Worm (Caenorhabditis elegans) whole organism, midembryonic: ENCODE results near the gene str-144.

Experiments used
- T22C8.4 ChIP-seq: fragments of 200-800 bp; sonication (Bioruptor generic); IDR thresholded peaks from 2 replicates; pipeline ENCODE4 v1.3.6; 2022; ENCODE audit warnings: missing genetic modification characterization, missing compliant biosample characterization
- cog-1 ChIP-seq: sonication (generic microtip); optimal IDR thresholded peaks from 2 replicates; lab custom pipeline; 2016; ENCODE audit warnings: missing genetic modification characterization, missing compliant biosample characterization
- flt-1 ChIP-seq: fragments of 200-800 bp; sonication (Bioruptor generic); IDR thresholded peaks from 2 replicates; pipeline ENCODE4 v1.3.6; 2022; ENCODE audit warnings: missing genetic modification characterization, missing compliant biosample characterization
- klf-2 ChIP-seq: fragments of 200-800 bp; sonication (Bioruptor generic); conservative IDR thresholded peaks from 2 replicates; pipeline ENCODE4 v1.3.6; 2022; ENCODE audit warnings: missing genetic modification reagents, missing genetic modification characterization, missing compliant biosample characterization
- med-1 ChIP-seq: sonication (generic microtip); optimal IDR thresholded peaks from 2 replicates; lab custom pipeline; 2017; ENCODE audit warnings: missing genetic modification characterization, mild to moderate bottlenecking, missing compliant biosample characterization, antibody characterized with exemption, missing genetic modification reagents; ENCODE audit not compliant: insufficient read depth
- ref-1 ChIP-seq: fragments of 200-800 bp; sonication (Bioruptor generic); conservative IDR thresholded peaks from 2 replicates; pipeline ENCODE4 v1.3.6; 2022; ENCODE audit warnings: missing genetic modification reagents, missing genetic modification characterization, missing compliant biosample characterization
- tab-1 ChIP-seq: fragments of 200-800 bp; sonication (Bioruptor generic); IDR thresholded peaks from 2 replicates; pipeline ENCODE4 v1.3.6; 2022; ENCODE audit warnings: missing genetic modification characterization, missing compliant biosample characterization
- ztf-23 ChIP-seq: fragments of 200-800 bp; sonication (Bioruptor generic); IDR thresholded peaks from 2 replicates; pipeline ENCODE4 v1.3.6; 2022; ENCODE audit warnings: missing genetic modification reagents, missing genetic modification characterization, missing compliant biosample characterization
- ztf-29 ChIP-seq: fragments of 200-800 bp; sonication (Bioruptor generic); IDR thresholded peaks from 2 replicates; pipeline ENCODE4 v1.3.6; 2022; ENCODE audit warnings: missing genetic modification reagents, missing genetic modification characterization, missing compliant biosample characterization

Gene str-144

DNA sequence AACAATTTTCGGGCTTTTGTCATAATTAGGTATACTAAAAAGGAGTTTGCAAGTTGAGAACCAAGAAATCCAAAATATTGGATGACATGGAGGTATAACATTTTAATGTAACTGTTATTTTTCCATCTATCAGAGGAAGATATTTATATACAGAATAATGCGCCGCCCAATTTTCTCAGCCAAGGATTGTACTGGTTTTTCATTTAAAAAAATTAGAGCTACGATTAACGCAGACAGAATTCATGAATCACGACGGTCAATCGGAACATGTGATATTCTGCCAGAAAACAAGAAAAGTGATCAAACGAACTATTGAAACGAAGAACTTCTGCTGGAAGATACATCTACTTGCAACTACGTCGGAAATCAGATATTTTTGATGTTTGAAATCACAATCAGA, 26.3 kb upstream of the str-144 start, which contains the start of gene str-145:
Gene str-145, minus strand, starts transcription at position 101 of the 400 bp plus-strand sequence.
- no peak for TF ChIP-seq T22C8.4 (GFP tag; lab: Robert Waterston, UW)
- no peak for TF ChIP-seq flt-1 (GFP tag; lab: Robert Waterston, UW)
- TF ChIP-seq cog-1 (tag; lab: Kevin White, UChicago), result no peak
- TF ChIP-seq ztf-29 (GFP tag; lab: Robert Waterston, UW), result no peak
- TF ChIP-seq tab-1, result no peak
- no peak for TF ChIP-seq klf-2 (GFP tag; lab: Robert Waterston, UW)
- TF ChIP-seq ref-1 (GFP tag; lab: Robert Waterston, UW), result no peak
- TF ChIP-seq ztf-23 (GFP tag; lab: Robert Waterston, UW), result no peak
- TF ChIP-seq med-1 (GFP tag; lab: Kevin White, UChicago), result no peak

- TF ChIP-seq med-1 (GFP tag; lab: Kevin White, UChicago) (no peak), tab-1 (no peak), T22C8.4 (GFP tag; lab: Robert Waterston, UW) (no peak), cog-1 (tag; lab: Kevin White, UChicago) (no peak), klf-2 (GFP tag; lab: Robert Waterston, UW) (no peak), ztf-23 (GFP tag; lab: Robert Waterston, UW) (no peak), flt-1 (GFP tag; lab: Robert Waterston, UW) (no peak), ref-1 (GFP tag; lab: Robert Waterston, UW) (no peak), ztf-29 (GFP tag; lab: Robert Waterston, UW) (no peak)
Measured at ce11 chrV:8095378-8095777, 23.4 kb upstream of the str-144 start, which contains the start of gene str-146. TSS of gene str-146 (minus strand) at chrV:8095478.

DNA sequence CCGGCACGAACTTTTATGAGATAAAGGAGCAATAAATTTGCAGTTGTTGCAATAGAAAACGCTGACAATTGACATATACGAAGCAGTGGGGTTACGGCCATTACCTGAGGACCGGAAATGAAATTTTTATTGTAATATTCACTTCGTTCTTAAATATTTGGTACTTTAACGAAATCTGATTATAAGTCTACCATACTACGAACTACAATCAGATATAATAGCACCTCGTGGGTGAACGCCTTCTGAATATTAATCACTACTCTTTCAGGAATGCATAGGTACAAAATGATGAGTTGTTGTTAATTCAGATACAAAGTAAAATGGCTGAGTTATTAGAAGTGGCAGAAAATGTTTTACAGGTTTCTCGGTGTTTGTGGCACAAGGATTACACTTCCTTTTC, 20.4 kb upstream of the str-144 start, which contains the start of gene str-129:
Gene str-129, minus strand, starts transcription at position 101 of the 400 bp plus-strand sequence.
- TF ChIP-seq tab-1 (no peak), klf-2 (GFP tag; lab: Robert Waterston, UW) (no peak), flt-1 (GFP tag; lab: Robert Waterston, UW) (no peak), ref-1 (GFP tag; lab: Robert Waterston, UW) (no peak), T22C8.4 (GFP tag; lab: Robert Waterston, UW) (no peak)

DNA sequence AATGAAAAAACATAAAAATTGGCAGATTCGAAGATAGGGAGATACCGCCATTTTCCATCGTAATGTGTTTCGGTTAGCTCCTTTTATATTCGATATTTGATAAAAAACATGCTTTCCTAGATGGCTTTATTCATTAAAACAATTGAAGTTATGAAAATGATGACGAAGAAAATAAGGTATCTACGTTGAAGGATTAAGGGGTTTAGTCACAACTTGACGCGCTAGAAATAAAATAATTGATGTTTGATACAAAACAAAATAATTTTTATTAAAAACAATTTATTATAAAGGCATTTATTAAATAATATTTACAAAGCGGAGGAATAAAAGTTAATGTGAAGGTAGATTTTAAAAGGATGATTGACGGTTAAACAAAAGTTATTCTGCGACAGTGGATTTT, 18.6 kb upstream of the str-144 start, which contains the start of gene str-130:
Gene str-130, minus strand, starts transcription at position 101 of the 400 bp plus-strand sequence.
- no peak for TF ChIP-seq tab-1
- no peak for TF ChIP-seq ref-1 (GFP tag; lab: Robert Waterston, UW)
- TF ChIP-seq flt-1 (GFP tag; lab: Robert Waterston, UW), result no peak
- no peak for TF ChIP-seq T22C8.4 (GFP tag; lab: Robert Waterston, UW)
- no peak for TF ChIP-seq med-1 (GFP tag; lab: Kevin White, UChicago)
- TF ChIP-seq cog-1 (tag; lab: Kevin White, UChicago), result no peak
- TF ChIP-seq ztf-23 (GFP tag; lab: Robert Waterston, UW), result no peak
- no peak for TF ChIP-seq klf-2 (GFP tag; lab: Robert Waterston, UW)
- no peak for TF ChIP-seq ztf-29 (GFP tag; lab: Robert Waterston, UW)

ce11 chrV:8085141-8085540, 13.2 kb upstream of the str-144 start, which contains the start of gene C09H5.7:
TSS of gene C09H5.7 (minus strand) at chrV:8085241.
- TF ChIP-seq tab-1, result no peak
- no peak for TF ChIP-seq med-1 (GFP tag; lab: Kevin White, UChicago)
- TF ChIP-seq cog-1 (tag; lab: Kevin White, UChicago), result no peak
- TF ChIP-seq ref-1 (GFP tag; lab: Robert Waterston, UW), result no peak

DNA sequence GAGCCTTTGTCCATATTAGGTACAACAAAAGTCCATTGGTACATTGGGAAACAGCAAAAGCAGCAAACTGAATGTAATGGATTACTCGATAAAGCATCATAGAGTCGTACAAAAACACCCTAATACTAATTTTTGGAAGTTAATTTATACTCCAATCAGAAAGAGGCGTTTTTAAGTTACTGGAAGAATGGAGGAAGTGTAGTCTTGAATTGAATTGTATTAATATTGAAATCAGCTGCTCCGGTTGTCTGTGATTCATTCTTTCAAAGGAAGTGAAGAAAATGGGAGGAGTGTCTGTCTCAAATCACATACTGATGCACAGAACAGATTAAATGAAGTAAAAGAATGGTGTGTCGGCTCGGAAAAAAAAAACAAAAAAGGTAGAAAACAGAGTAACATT, 9.6 kb upstream of the str-144 start, which contains the start of gene str-131:
Gene str-131, minus strand, starts transcription at position 101 of the 400 bp plus-strand sequence.
- TF ChIP-seq ztf-29 (GFP tag; lab: Robert Waterston, UW), result no peak
- no peak for TF ChIP-seq med-1 (GFP tag; lab: Kevin White, UChicago)
- no peak for TF ChIP-seq ref-1 (GFP tag; lab: Robert Waterston, UW)
- no peak for TF ChIP-seq cog-1 (tag; lab: Kevin White, UChicago)

ce11 chrV:8079813-8080212, 7.9 kb upstream of the str-144 start:
- TF ChIP-seq ztf-29 (GFP tag; lab: Robert Waterston, UW), result no peak
- TF ChIP-seq klf-2 (GFP tag; lab: Robert Waterston, UW), result no peak
- TF ChIP-seq cog-1 (tag; lab: Kevin White, UChicago), result no peak
- no peak for TF ChIP-seq T22C8.4 (GFP tag; lab: Robert Waterston, UW)
- no peak for TF ChIP-seq ztf-23 (GFP tag; lab: Robert Waterston, UW)
- TF ChIP-seq ref-1 (GFP tag; lab: Robert Waterston, UW), result no peak
- no peak for TF ChIP-seq med-1 (GFP tag; lab: Kevin White, UChicago)
- no peak for TF ChIP-seq flt-1 (GFP tag; lab: Robert Waterston, UW)
- TF ChIP-seq tab-1, result no peak

ce11 chrV:8075712-8076111, 3.8 kb upstream of the str-144 start, which contains the start of gene catp-3:
TSS of gene catp-3 (plus strand) at chrV:8076012.
- TF ChIP-seq ref-1 (GFP tag; lab: Robert Waterston, UW) (no peak), tab-1 (no peak), flt-1 (GFP tag; lab: Robert Waterston, UW) (no peak), ztf-23 (GFP tag; lab: Robert Waterston, UW) (no peak), ztf-29 (GFP tag; lab: Robert Waterston, UW) (no peak), T22C8.4 (GFP tag; lab: Robert Waterston, UW) (no peak), cog-1 (tag; lab: Kevin White, UChicago) (no peak), med-1 (GFP tag; lab: Kevin White, UChicago) (no peak), klf-2 (GFP tag; lab: Robert Waterston, UW) (no peak)

DNA sequence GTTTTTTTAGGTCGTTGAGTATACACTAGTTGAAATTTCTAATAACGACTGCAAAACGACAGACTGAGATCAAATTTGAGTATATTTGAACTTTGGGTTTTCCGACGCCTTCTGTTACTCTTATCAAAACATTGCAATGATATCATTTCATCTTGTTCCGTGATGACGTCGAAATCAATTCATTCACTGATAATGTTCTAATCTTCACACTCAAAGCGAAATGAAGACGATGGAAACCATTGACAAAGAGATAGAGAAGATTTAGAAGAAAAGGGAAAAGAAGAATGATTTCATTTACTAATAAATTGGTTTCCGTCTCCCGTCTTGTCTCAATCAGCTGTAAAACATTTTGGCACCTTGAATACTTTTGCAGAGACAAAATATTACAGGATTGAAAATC, 1.2 kb upstream of the str-144 start:
- TF ChIP-seq klf-2 (GFP tag; lab: Robert Waterston, UW), result no peak
- TF ChIP-seq ztf-29 (GFP tag; lab: Robert Waterston, UW), result no peak
- no peak for TF ChIP-seq cog-1 (tag; lab: Kevin White, UChicago)
- no peak for TF ChIP-seq med-1 (GFP tag; lab: Kevin White, UChicago)
- TF ChIP-seq tab-1, result no peak
- no peak for TF ChIP-seq T22C8.4 (GFP tag; lab: Robert Waterston, UW)
- TF ChIP-seq flt-1 (GFP tag; lab: Robert Waterston, UW), result no peak
- no peak for TF ChIP-seq ztf-23 (GFP tag; lab: Robert Waterston, UW)
- no peak for TF ChIP-seq ref-1 (GFP tag; lab: Robert Waterston, UW)
